Worm (Caenorhabditis elegans): ENCODE data around the gene tin-10.

Gene tin-10

DNA sequence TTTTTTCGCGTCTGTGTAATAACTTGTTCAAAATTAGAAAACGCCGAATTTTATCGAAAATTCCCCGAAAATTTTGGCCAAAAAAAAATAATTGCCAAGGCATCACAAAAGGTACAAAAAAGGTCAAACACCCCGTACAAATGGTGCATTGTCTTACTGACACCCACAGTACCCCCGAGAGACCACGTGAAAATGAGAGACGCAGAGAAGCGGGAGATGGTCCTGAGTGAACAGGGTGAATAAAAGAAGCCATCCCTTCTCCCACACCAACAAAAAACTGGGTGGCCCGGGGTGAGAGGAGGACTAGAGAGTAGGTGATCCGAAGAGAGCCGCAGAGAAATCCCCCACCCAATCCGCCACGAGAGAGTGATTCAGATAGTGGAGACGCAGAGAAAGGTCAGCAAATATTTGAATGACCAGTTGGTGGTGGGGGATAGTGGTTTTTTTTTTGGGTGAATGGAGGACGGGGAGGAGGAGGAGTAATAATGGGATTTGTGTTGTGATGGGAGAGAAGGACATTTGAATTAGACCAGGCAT lies 21.3 kb downstream of the tin-10 start:
- TF ChIP-seq sox-4 (tag; optimal IDR thresholded peaks at IDR 0.05) (peak; percentile 13), ceh-30 (tag; optimal IDR thresholded peaks at IDR 0.05) (no peak), sox-2 (GFP tag; IDR thresholded peaks at IDR 0.05) (no peak), ceh-34 (tag; optimal IDR thresholded peaks at IDR 0.05) (peak; percentile 40), sdc-2 (tag; optimal IDR thresholded peaks at IDR 0.05) (peak; percentile 37), ceh-2 (tag; optimal IDR thresholded peaks at IDR 0.05) (no peak), ceh-31 (tag; optimal IDR thresholded peaks at IDR 0.05) (peak; percentile 39), hlh-30 (tag; optimal IDR thresholded peaks at IDR 0.05; ENCODE audit: insufficient read depth) (peak; percentile 29), eyg-1 (tag; optimal IDR thresholded peaks at IDR 0.05) (peak; percentile 41), pros-1 (tag; optimal IDR thresholded peaks at IDR 0.05) (no peak), tbx-2 (tag; optimal IDR thresholded peaks at IDR 0.05) (peak; percentile 50), nfya-1 (tag; optimal IDR thresholded peaks at IDR 0.05) (peak; percentile 55)

- no peak for TF ChIP-seq ceh-22 (tag; optimal IDR thresholded peaks at IDR 0.05)
- TF ChIP-seq unc-55 (GFP tag; optimal IDR thresholded peaks at IDR 0.05), result no peak
- TF ChIP-seq pha-4 (tag; optimal IDR thresholded peaks at IDR 0.05), result no peak
- TF ChIP-seq elt-2 (tag; optimal IDR thresholded peaks at IDR 0.05), result no peak
- no peak for TF ChIP-seq ceh-31 (tag; optimal IDR thresholded peaks at IDR 0.05)
- no peak for TF ChIP-seq hlh-15 (tag; optimal IDR thresholded peaks at IDR 0.05)
- TF ChIP-seq npax-4 (tag; optimal IDR thresholded peaks at IDR 0.05), result no peak
- no peak for TF ChIP-seq ceh-19 (GFP tag; optimal IDR thresholded peaks at IDR 0.05)
- no peak for TF ChIP-seq ceh-34 (tag; optimal IDR thresholded peaks at IDR 0.05)
- no peak for TF ChIP-seq ceh-24 (tag; optimal IDR thresholded peaks at IDR 0.05)
- no peak for TF ChIP-seq ztf-16 (tag; optimal IDR thresholded peaks at IDR 0.05)
- no peak for TF ChIP-seq rnt-1 (tag; optimal IDR thresholded peaks at IDR 0.05)
- no peak for TF ChIP-seq fax-1 (tag; optimal IDR thresholded peaks at IDR 0.05)
- no peak for TF ChIP-seq pros-1 (tag; optimal IDR thresholded peaks at IDR 0.05)
- TF ChIP-seq lin-11 (tag; optimal IDR thresholded peaks at IDR 0.05), result no peak
- no peak for TF ChIP-seq tbx-7 (tag; optimal IDR thresholded peaks at IDR 0.05)
- no peak for TF ChIP-seq mec-3 (tag; optimal IDR thresholded peaks at IDR 0.05; ENCODE audit: borderline replicate concordance)
These were observed 23.9 kb downstream of the tin-10 start for ce11 chrIII:11478468-11479363.

- TF ChIP-seq eyg-1 (tag; optimal IDR thresholded peaks at IDR 0.05) (no peak), ceh-18 (tag; optimal IDR thresholded peaks at IDR 0.05) (no peak), elt-4 (tag; optimal IDR thresholded peaks at IDR 0.05) (no peak), pag-3 (tag; optimal IDR thresholded peaks at IDR 0.05; ENCODE audit: borderline replicate concordance) (no peak), unc-42 (tag; optimal IDR thresholded peaks at IDR 0.05) (no peak), npax-4 (tag; optimal IDR thresholded peaks at IDR 0.05) (no peak), unc-55 (GFP tag; optimal IDR thresholded peaks at IDR 0.05) (no peak), dve-1 (tag; optimal IDR thresholded peaks at IDR 0.05) (no peak), fkh-6 (tag; optimal IDR thresholded peaks at IDR 0.05) (no peak), nhr-232 (tag; optimal IDR thresholded peaks at IDR 0.05) (no peak), pqm-1 (tag; optimal IDR thresholded peaks at IDR 0.05) (no peak), C38D4.7 (GFP tag; optimal IDR thresholded peaks at IDR 0.05) (no peak), ttx-3 (tag; optimal IDR thresholded peaks at IDR 0.05) (no peak), ceh-45 (GFP tag; IDR thresholded peaks at IDR 0.05) (no peak), pax-1 (tag; optimal IDR thresholded peaks at IDR 0.05) (no peak), unc-86 (tag; optimal IDR thresholded peaks at IDR 0.05) (no peak), ets-4 (tag; optimal IDR thresholded peaks at IDR 0.05) (no peak)
These were observed 25.3 kb downstream of the tin-10 start for ce11 chrIII:11477307-11477706.

All from whole organism, late embryonic.